Worm (Caenorhabditis elegans) whole organism, L3 larva: ENCODE data around the gene ZK287.9.

Experiments
- R02D3.7 ChIP-seq: fragments of 150-350 bp; optimal IDR thresholded peaks from 2 replicates; lab custom pipeline; 2014; ENCODE audit warnings: missing biosample characterization, missing genetic modification characterization
- ZK546.5 ChIP-seq: sonication (generic microtip); optimal IDR thresholded peaks from 2 replicates; lab custom pipeline; 2017; ENCODE audit warnings: missing biosample characterization, missing genetic modification characterization
- aly-2 ChIP-seq: fragments of 150-350 bp; optimal IDR thresholded peaks from 2 replicates; lab custom pipeline; 2014; ENCODE audit warnings: missing biosample characterization, missing genetic modification characterization
- ama-1 ChIP-seq: fragments of 150-350 bp; optimal IDR thresholded peaks from 2 replicates; lab custom pipeline; 2018
- ceh-16 ChIP-seq: sonication (generic microtip); optimal IDR thresholded peaks from 2 replicates; lab custom pipeline; 2017; ENCODE audit warnings: missing biosample characterization, missing genetic modification characterization
- fos-1 ChIP-seq: fragments of 150-350 bp; optimal IDR thresholded peaks from 2 replicates; lab custom pipeline; 2014; ENCODE audit warnings: missing biosample characterization, missing genetic modification characterization
- nhr-12 ChIP-seq: fragments of 150-350 bp; optimal IDR thresholded peaks from 2 replicates; lab custom pipeline; 2014; ENCODE audit warnings: missing biosample characterization, missing genetic modification characterization
- nhr-43 ChIP-seq: sonication (generic microtip); optimal IDR thresholded peaks from 2 replicates; lab custom pipeline; 2016; ENCODE audit warnings: mild to moderate bottlenecking, missing genetic modification characterization, missing compliant biosample characterization; ENCODE audit not compliant: poor library complexity, severe bottlenecking
- nhr-76 ChIP-seq: fragments of 150-350 bp; sonication (generic microtip); optimal IDR thresholded peaks from 5 replicates; lab custom pipeline; 2014; ENCODE audit warnings: missing biosample characterization, missing genetic modification characterization
- pqm-1 ChIP-seq: fragments of 150-350 bp; optimal IDR thresholded peaks from 2 replicates; lab custom pipeline; 2017; ENCODE audit warnings: missing biosample characterization, missing genetic modification characterization, inconsistent platforms
- snpc-4 ChIP-seq: fragments of 150-350 bp; optimal IDR thresholded peaks from 2 replicates; lab custom pipeline; 2014; ENCODE audit warnings: missing biosample characterization, missing genetic modification characterization
- unc-62 ChIP-seq: fragments of 150-350 bp; sonication (generic microtip); optimal IDR thresholded peaks from 4 replicates; lab custom pipeline; 2014; ENCODE audit warnings: missing biosample characterization, missing genetic modification reagents, missing genetic modification characterization
- ztf-11 ChIP-seq: fragments of 150-350 bp; optimal IDR thresholded peaks from 2 replicates; lab custom pipeline; 2014; ENCODE audit warnings: missing biosample characterization, missing genetic modification characterization

- TF ChIP-seq snpc-4 (tag; lab: Kevin White, UChicago) (no peak), ZK546.5 (no peak), ztf-11 (tag; lab: Kevin White, UChicago) (no peak), unc-62 (GFP tag; lab: Kevin White, UChicago) (no peak), aly-2 (tag; lab: Kevin White, UChicago) (no peak), ama-1 (lab: Kevin White, UChicago) (no peak), ceh-16 (no peak), pqm-1 (tag; lab: Kevin White, UChicago) (no peak), fos-1 (tag; lab: Kevin White, UChicago) (no peak), nhr-12 (tag; lab: Kevin White, UChicago) (no peak), R02D3.7 (no peak), nhr-43 (tag; lab: Kevin White, UChicago) (no peak), nhr-76 (tag; lab: Kevin White, UChicago) (no peak)
Measured at ce11 chrV:9713532-9713931, 34.4 kb downstream of the ZK287.9 start, which contains the start of gene F40F9.10.
